Worm (Caenorhabditis elegans) whole organism, L2 larva: ENCODE measurements around the gene tag-267.

Experiments used
- C34F6.9 ChIP-seq: fragments of 150-350 bp; optimal IDR thresholded peaks from 2 replicates; lab custom pipeline; 2014; ENCODE audit warnings: missing biosample characterization, missing genetic modification characterization
- F13H6.1 ChIP-seq: sonication (generic microtip); optimal IDR thresholded peaks from 2 replicates; lab custom pipeline; 2016; ENCODE audit warnings: missing genetic modification characterization, missing compliant biosample characterization
- R02D3.7 ChIP-seq: fragments of 150-350 bp; optimal IDR thresholded peaks from 2 replicates; lab custom pipeline; 2014; ENCODE audit warnings: missing biosample characterization, missing genetic modification characterization
- Y55F3AM.14 ChIP-seq: fragments of 200-800 bp; sonication (Bioruptor generic); optimal IDR thresholded peaks from 2 replicates; lab custom pipeline; 2018; ENCODE audit warnings: mild to moderate bottlenecking, missing genetic modification characterization, missing compliant biosample characterization
- aly-2 ChIP-seq: fragments of 150-350 bp; optimal IDR thresholded peaks from 2 replicates; lab custom pipeline; 2014; ENCODE audit warnings: missing biosample characterization, missing genetic modification characterization
- blmp-1 ChIP-seq: sonication (generic microtip); optimal IDR thresholded peaks from 2 replicates; lab custom pipeline; 2017; ENCODE audit warnings: missing genetic modification characterization, mild to moderate bottlenecking, missing compliant biosample characterization, antibody characterized with exemption, moderate library complexity; ENCODE audit not compliant: insufficient read depth
- crh-2 ChIP-seq: sonication (generic microtip); optimal IDR thresholded peaks from 2 replicates; lab custom pipeline; 2017; ENCODE audit warnings: missing biosample characterization, missing genetic modification characterization
- dmd-4 ChIP-seq: sonication (generic microtip); optimal IDR thresholded peaks from 2 replicates; lab custom pipeline; 2017; ENCODE audit warnings: missing biosample characterization, missing genetic modification characterization
- egl-27 ChIP-seq: sonication (generic microtip); optimal IDR thresholded peaks from 3 replicates; lab custom pipeline; 2017; ENCODE audit warnings: missing biosample characterization, missing genetic modification reagents, missing genetic modification characterization
- elt-3 ChIP-seq: sonication (generic microtip); optimal IDR thresholded peaks from 2 replicates; lab custom pipeline; 2017; ENCODE audit warnings: missing biosample characterization, missing genetic modification characterization
- gmeb-1 ChIP-seq: fragments of 150-350 bp; optimal IDR thresholded peaks from 2 replicates; lab custom pipeline; 2014; ENCODE audit warnings: missing biosample characterization, missing genetic modification characterization
- lin-13 ChIP-seq: fragments of 150-350 bp; optimal IDR thresholded peaks from 2 replicates; lab custom pipeline; 2014; ENCODE audit warnings: missing biosample characterization, missing genetic modification reagents, missing genetic modification characterization
- mbf-1 ChIP-seq: sonication (generic microtip); optimal IDR thresholded peaks from 2 replicates; lab custom pipeline; 2017; ENCODE audit warnings: missing biosample characterization, missing genetic modification characterization
- mdl-1 ChIP-seq, 2 experiments: fragments of 150-350 bp in 1 of 2; sonication (generic microtip) in 1 of 2; optimal IDR thresholded peaks; 2 replicates each; lab custom pipeline; 2017; ENCODE audit warnings: missing biosample characterization in 2 of 2, missing genetic modification characterization in 2 of 2
- nhr-11 ChIP-seq: fragments of 150-350 bp; optimal IDR thresholded peaks from 2 replicates; lab custom pipeline; 2014; ENCODE audit warnings: missing biosample characterization, missing genetic modification characterization
- nhr-12 ChIP-seq: fragments of 150-350 bp; optimal IDR thresholded peaks from 2 replicates; lab custom pipeline; 2014; ENCODE audit warnings: missing biosample characterization, missing genetic modification characterization
- nhr-21 ChIP-seq: fragments of 150-350 bp; optimal IDR thresholded peaks from 2 replicates; lab custom pipeline; 2014; ENCODE audit warnings: missing biosample characterization, missing genetic modification characterization
- nhr-23 ChIP-seq: fragments of 150-350 bp; optimal IDR thresholded peaks from 2 replicates; lab custom pipeline; 2014; ENCODE audit warnings: missing biosample characterization, missing genetic modification reagents, missing genetic modification characterization
- nhr-237 ChIP-seq: fragments of 150-350 bp; optimal IDR thresholded peaks from 2 replicates; lab custom pipeline; 2014; ENCODE audit warnings: missing biosample characterization, missing genetic modification characterization
- nhr-25 ChIP-seq: fragments of 150-350 bp; sonication (generic microtip); optimal IDR thresholded peaks from 3 replicates; lab custom pipeline; 2014; ENCODE audit warnings: missing biosample characterization, missing genetic modification characterization
- nhr-6 ChIP-seq: fragments of 150-350 bp; optimal IDR thresholded peaks from 2 replicates; lab custom pipeline; 2014; ENCODE audit warnings: missing biosample characterization, missing genetic modification characterization
- nhr-77 ChIP-seq: fragments of 150-350 bp; optimal IDR thresholded peaks from 2 replicates; lab custom pipeline; 2014; ENCODE audit warnings: missing biosample characterization, missing genetic modification characterization
- peb-1 ChIP-seq: fragments of 150-350 bp; optimal IDR thresholded peaks from 2 replicates; lab custom pipeline; 2014; ENCODE audit warnings: missing biosample characterization, missing genetic modification characterization
- sem-4 ChIP-seq: fragments of 150-350 bp; optimal IDR thresholded peaks from 2 replicates; lab custom pipeline; 2014; ENCODE audit warnings: missing biosample characterization, missing genetic modification reagents, missing genetic modification characterization
- skn-1 ChIP-seq: sonication (generic microtip); optimal IDR thresholded peaks from 2 replicates; lab custom pipeline; 2017; ENCODE audit warnings: missing biosample characterization, missing genetic modification characterization
- sma-3 ChIP-seq: sonication (generic microtip); optimal IDR thresholded peaks from 2 replicates; lab custom pipeline; 2016; ENCODE audit warnings: missing genetic modification reagents, missing genetic modification characterization, missing compliant biosample characterization
- sma-9 ChIP-seq, 2 experiments: fragments of 150-350 bp in 1 of 2; sonication (generic microtip) in 1 of 2; optimal IDR thresholded peaks; 2 replicates each; lab custom pipeline; 2014 to 2016; ENCODE audit warnings: missing genetic modification characterization in 2 of 2, mild to moderate bottlenecking in 1 of 2, missing biosample characterization in 1 of 2, missing compliant biosample characterization in 1 of 2, missing genetic modification reagents in 1 of 2, moderate library complexity in 1 of 2
- unc-39 ChIP-seq: fragments of 150-350 bp; optimal IDR thresholded peaks from 2 replicates; lab custom pipeline; 2014; ENCODE audit warnings: missing biosample characterization, missing genetic modification characterization
- unc-55 ChIP-seq: fragments of 150-350 bp; sonication (generic microtip); optimal IDR thresholded peaks from 3 replicates; lab custom pipeline; 2014; ENCODE audit warnings: missing biosample characterization, missing genetic modification reagents, missing genetic modification characterization
- unc-62 ChIP-seq: fragments of 150-350 bp; optimal IDR thresholded peaks from 2 replicates; lab custom pipeline; 2014; ENCODE audit warnings: missing biosample characterization, missing genetic modification reagents, missing genetic modification characterization
- zag-1 ChIP-seq: fragments of 150-350 bp; optimal IDR thresholded peaks from 2 replicates; lab custom pipeline; 2014; ENCODE audit warnings: missing biosample characterization, missing genetic modification characterization
- ztf-1 ChIP-seq: fragments of 200-800 bp; sonication (Bioruptor generic); conservative IDR thresholded peaks from 2 replicates; pipeline ENCODE4 v1.3.6; 2022; ENCODE audit warnings: missing genetic modification characterization, missing compliant biosample characterization
- ztf-11 ChIP-seq: sonication (generic microtip); optimal IDR thresholded peaks from 2 replicates; lab custom pipeline; 2017; ENCODE audit warnings: missing biosample characterization, missing genetic modification characterization
- ztf-4 ChIP-seq: fragments of 150-350 bp; optimal IDR thresholded peaks from 2 replicates; lab custom pipeline; 2014; ENCODE audit warnings: missing biosample characterization, missing genetic modification characterization

Gene tag-267

ce11 chrIII:609549-609948 lies 31.0 kb upstream of the tag-267 start, which contains the start of gene best-17:
best-17 (minus strand) TSS chrIII:609649.
- TF ChIP-seq sma-3 (GFP tag; lab: Kevin White, UChicago) (no peak), sem-4 (tag; lab: Kevin White, UChicago) (no peak), dmd-4 (tag; lab: Kevin White, UChicago) (no peak), R02D3.7 (tag; lab: Kevin White, UChicago) (no peak), sma-9 (GFP tag; optimal IDR thresholded peaks at IDR 0.05; lab: Kevin White, UChicago) (no peak), sma-9 (tag; optimal IDR thresholded peaks at IDR 0.05; lab: Kevin White, UChicago) (no peak), elt-3 (tag; lab: Kevin White, UChicago) (no peak), mbf-1 (no peak), F13H6.1 (tag; lab: Kevin White, UChicago) (no peak), aly-2 (tag; lab: Kevin White, UChicago) (no peak), C34F6.9 (tag; lab: Kevin White, UChicago) (no peak), zag-1 (tag; lab: Kevin White, UChicago) (no peak), ztf-1 (no peak), nhr-11 (tag; lab: Kevin White, UChicago) (no peak), blmp-1 (tag; lab: Kevin White, UChicago) (no peak), peb-1 (tag; lab: Kevin White, UChicago) (no peak), unc-39 (no peak), skn-1 (tag; lab: Kevin White, UChicago) (no peak), unc-62 (GFP tag; lab: Kevin White, UChicago) (no peak), nhr-23 (tag; lab: Kevin White, UChicago) (no peak)

ce11 chrIII:611900-612299 lies 28.7 kb upstream of the tag-267 start:
- TF ChIP-seq nhr-6 (tag; lab: Kevin White, UChicago) (no peak), unc-55 (GFP tag; lab: Kevin White, UChicago) (peak; percentile 6)

- TF ChIP-seq crh-2 (tag; lab: Kevin White, UChicago) (peak; percentile 4), C34F6.9 (tag; lab: Kevin White, UChicago) (no peak)
- TF ChIP-seq, all 48 proteins: peak for 1
Observed at ce11 chrIII:612759-613158, 27.8 kb upstream of the tag-267 start.

ce11 chrIII:614447-614846 lies 26.1 kb upstream of the tag-267 start, which contains the start of gene T19C3.3:
T19C3.3 (minus strand) TSS chrIII:614547.
- no peak for TF ChIP-seq sem-4 (tag; lab: Kevin White, UChicago)
- no peak for TF ChIP-seq nhr-12 (tag; lab: Kevin White, UChicago)
- no peak for TF ChIP-seq ztf-11 (tag; lab: Kevin White, UChicago)
- no peak for TF ChIP-seq ztf-4 (tag; lab: Kevin White, UChicago)
- no peak for TF ChIP-seq aly-2 (tag; lab: Kevin White, UChicago)
- no peak for TF ChIP-seq F13H6.1 (tag; lab: Kevin White, UChicago)
- TF ChIP-seq nhr-21 (tag; lab: Kevin White, UChicago): no peak
- no peak for TF ChIP-seq C34F6.9 (tag; lab: Kevin White, UChicago)
- TF ChIP-seq mdl-1 (tag; optimal IDR thresholded peaks at IDR 0.05; lab: Kevin White, UChicago): no peak
- TF ChIP-seq gmeb-1 (tag; lab: Kevin White, UChicago): no peak
- no peak for TF ChIP-seq nhr-77 (tag; lab: Kevin White, UChicago)
- TF ChIP-seq crh-2 (tag; lab: Kevin White, UChicago): no peak
- no peak for TF ChIP-seq skn-1 (tag; lab: Kevin White, UChicago)
- no peak for TF ChIP-seq nhr-237
- no peak for TF ChIP-seq lin-13 (GFP tag; lab: Kevin White, UChicago)

- TF ChIP-seq blmp-1 (tag; lab: Kevin White, UChicago): no peak
- no peak for TF ChIP-seq nhr-25 (tag; lab: Kevin White, UChicago)
- TF ChIP-seq R02D3.7 (tag; lab: Kevin White, UChicago): no peak
- TF ChIP-seq egl-27 (tag; lab: Kevin White, UChicago): no peak
- TF ChIP-seq Y55F3AM.14 (GFP tag; lab: Kevin White, UChicago): no peak
- TF ChIP-seq sem-4 (tag; lab: Kevin White, UChicago): no peak
- no peak for TF ChIP-seq nhr-23 (tag; lab: Kevin White, UChicago)
- TF ChIP-seq ztf-11 (tag; lab: Kevin White, UChicago): no peak
- TF ChIP-seq lin-13 (GFP tag; lab: Kevin White, UChicago): no peak
- TF ChIP-seq skn-1 (tag; lab: Kevin White, UChicago): no peak
- TF ChIP-seq nhr-12 (tag; lab: Kevin White, UChicago): no peak
Observed at ce11 chrIII:617467-617866, 23.1 kb upstream of the tag-267 start, which contains the start of gene T19C3.2. T19C3.2 (minus strand) TSS chrIII:617567.
